Fruit fly (Drosophila melanogaster): Measurements from ENCODE around the gene cav.
A peak's percentile ranks its signal among the peaks of the same experiment; 100 is the strongest.

dm6 chr3R:24226744-24227143 lies 5.8 kb downstream of the cav start, which contains the start of the genes Spps and CG13609:
- TF ChIP-seq Lpt (GFP tag; optimal IDR thresholded peaks at IDR 0.05) (no peak), lz (GFP tag; optimal IDR thresholded peaks at IDR 0.05) (no peak), Eip93F (GFP tag; optimal IDR thresholded peaks at IDR 0.05) (no peak), Blimp-1 (GFP tag; optimal IDR thresholded peaks at IDR 0.05) (peak; percentile 98), dsx (GFP tag; optimal IDR thresholded peaks at IDR 0.05; ENCODE audit: poor library complexity, severe bottlenecking) (no peak), fd85E (GFP tag; optimal IDR thresholded peaks at IDR 0.05) (no peak), CG10631 (GFP tag; optimal IDR thresholded peaks at IDR 0.05) (no peak), CG9139 (GFP tag; optimal IDR thresholded peaks at IDR 0.05) (no peak), cyc (GFP tag; optimal IDR thresholded peaks at IDR 0.05) (no peak)

Measured in whole organism, prepupa.